Worm (Caenorhabditis elegans): ENCODE measurements around the gene Y22D7AR.6.
A peak's percentile ranks its signal among the peaks of the same experiment; 100 is the strongest.

Gene Y22D7AR.6

ce11 chrIII:1673320-1673719 lies 3.2 kb downstream of the Y22D7AR.6 start:
- TF ChIP-seq nhr-11 (tag; optimal IDR thresholded peaks at IDR 0.05) = no peak

ce11 chrIII:1668519-1668918 lies 8.0 kb downstream of the Y22D7AR.6 start, which contains the start of gene glb-30:
Gene glb-30, minus strand, starts transcription at chrIII:1668619.
- TF ChIP-seq nhr-43 (tag; optimal IDR thresholded peaks at IDR 0.05; ENCODE audit: poor library complexity, severe bottlenecking) = no peak
- no peak for TF ChIP-seq unc-62 (GFP tag; optimal IDR thresholded peaks at IDR 0.05)
- no peak for TF ChIP-seq nhr-12 (tag; optimal IDR thresholded peaks at IDR 0.05)
- TF ChIP-seq mml-1 (tag; optimal IDR thresholded peaks at IDR 0.05) = no peak
- no peak for TF ChIP-seq egl-5 (tag; optimal IDR thresholded peaks at IDR 0.05)
- no peak for TF ChIP-seq fkh-2 (tag; optimal IDR thresholded peaks at IDR 0.05)
- TF ChIP-seq lin-15B (tag; optimal IDR thresholded peaks at IDR 0.05) = no peak
- TF ChIP-seq snpc-4 (tag; optimal IDR thresholded peaks at IDR 0.05) = no peak
- no peak for TF ChIP-seq sea-2 (GFP tag; optimal IDR thresholded peaks at IDR 0.05)
- no peak for TF ChIP-seq zag-1 (tag; optimal IDR thresholded peaks at IDR 0.05)
- no peak for TF ChIP-seq nhr-11 (tag; optimal IDR thresholded peaks at IDR 0.05)
- no peak for TF ChIP-seq ztf-11 (tag; optimal IDR thresholded peaks at IDR 0.05)
- TF ChIP-seq skn-1 (tag; optimal IDR thresholded peaks at IDR 0.05) = no peak
- no peak for TF ChIP-seq nhr-23 (tag; optimal IDR thresholded peaks at IDR 0.05)
- no peak for TF ChIP-seq aly-2 (tag; optimal IDR thresholded peaks at IDR 0.05)
- no peak for TF ChIP-seq ceh-28 (tag; optimal IDR thresholded peaks at IDR 0.05)

ce11 chrIII:1666893-1667292 lies 9.6 kb downstream of the Y22D7AR.6 start:
- TF ChIP-seq ceh-28 (tag; optimal IDR thresholded peaks at IDR 0.05) (peak; percentile 76), pqm-1 (tag; optimal IDR thresholded peaks at IDR 0.05) (no peak)

ce11 chrIII:1665799-1666308 lies 10.7 kb downstream of the Y22D7AR.6 start, which contains the start of gene Y22D7AR.3:
Gene Y22D7AR.3, minus strand, starts transcription at chrIII:1665849.
- TF ChIP-seq unc-62 (GFP tag; optimal IDR thresholded peaks at IDR 0.05) = no peak
- TF ChIP-seq snpc-4 (tag; optimal IDR thresholded peaks at IDR 0.05) = no peak
- TF ChIP-seq sea-2 (GFP tag; optimal IDR thresholded peaks at IDR 0.05) = no peak
- no peak for TF ChIP-seq skn-1 (tag; optimal IDR thresholded peaks at IDR 0.05)
- no peak for TF ChIP-seq egl-5 (tag; optimal IDR thresholded peaks at IDR 0.05)

- TF ChIP-seq fos-1 (tag; optimal IDR thresholded peaks at IDR 0.05) (no peak), fkh-2 (tag; optimal IDR thresholded peaks at IDR 0.05) (no peak), fkh-10 (GFP tag; optimal IDR thresholded peaks at IDR 0.05) (no peak), lin-15B (tag; optimal IDR thresholded peaks at IDR 0.05) (no peak), lin-39 (tag; optimal IDR thresholded peaks at IDR 0.05) (no peak), lsy-12 (tag; optimal IDR thresholded peaks at IDR 0.05) (no peak), ztf-11 (tag; optimal IDR thresholded peaks at IDR 0.05) (no peak), ceh-28 (tag; optimal IDR thresholded peaks at IDR 0.05) (peak; percentile 60)
Observed at ce11 chrIII:1665373-1665772, 11.1 kb downstream of the Y22D7AR.6 start.

ce11 chrIII:1664761-1665266 lies 11.7 kb downstream of the Y22D7AR.6 start, which contains the start of gene Y22D7AL.16:
Gene Y22D7AL.16, minus strand, starts transcription at chrIII:1665216.
- TF ChIP-seq nhr-25 (tag; optimal IDR thresholded peaks at IDR 0.05) = no peak
- TF ChIP-seq ceh-28 (tag; optimal IDR thresholded peaks at IDR 0.05) = no peak
- TF ChIP-seq ceh-9 (tag; optimal IDR thresholded peaks at IDR 0.05) = no peak
- no peak for TF ChIP-seq unc-62 (GFP tag; optimal IDR thresholded peaks at IDR 0.05)

- TF ChIP-seq ztf-4 (tag; optimal IDR thresholded peaks at IDR 0.05) (no peak), daf-12 (tag; optimal IDR thresholded peaks at IDR 0.05) (no peak), ceh-28 (tag; optimal IDR thresholded peaks at IDR 0.05) (peak; percentile 95), eor-1 (tag; optimal IDR thresholded peaks at IDR 0.05) (no peak), skn-1 (tag; optimal IDR thresholded peaks at IDR 0.05) (no peak)
Observed at ce11 chrIII:1663056-1663455, 13.5 kb downstream of the Y22D7AR.6 start.

ce11 chrIII:1662405-1662804 lies 14.1 kb downstream of the Y22D7AR.6 start:
- TF ChIP-seq fkh-10 (GFP tag; optimal IDR thresholded peaks at IDR 0.05) = no peak
- no peak for TF ChIP-seq fkh-2 (tag; optimal IDR thresholded peaks at IDR 0.05)
- no peak for TF ChIP-seq nhr-25 (tag; optimal IDR thresholded peaks at IDR 0.05)
- TF ChIP-seq elt-1 (tag; optimal IDR thresholded peaks at IDR 0.05) = no peak
- no peak for TF ChIP-seq lin-39 (tag; optimal IDR thresholded peaks at IDR 0.05)
- TF ChIP-seq ceh-16 (tag; optimal IDR thresholded peaks at IDR 0.05) = no peak
- TF ChIP-seq egl-27 (tag; optimal IDR thresholded peaks at IDR 0.05) = no peak
- no peak for TF ChIP-seq R02D3.7 (tag; optimal IDR thresholded peaks at IDR 0.05)
- TF ChIP-seq ZK546.5 (tag; optimal IDR thresholded peaks at IDR 0.05) = no peak
- TF ChIP-seq sea-2 (GFP tag; optimal IDR thresholded peaks at IDR 0.05) = no peak
- TF ChIP-seq egl-5 (tag; optimal IDR thresholded peaks at IDR 0.05) = no peak
- TF ChIP-seq daf-12 (tag; optimal IDR thresholded peaks at IDR 0.05) = no peak
- TF ChIP-seq zag-1 (tag; optimal IDR thresholded peaks at IDR 0.05) = no peak
- TF ChIP-seq jun-1 (tag; optimal IDR thresholded peaks at IDR 0.05) = no peak
- TF ChIP-seq mdl-1 (tag; optimal IDR thresholded peaks at IDR 0.05) = no peak
- no peak for TF ChIP-seq eor-1 (tag; optimal IDR thresholded peaks at IDR 0.05)
- TF ChIP-seq ceh-28 (tag; optimal IDR thresholded peaks at IDR 0.05) = no peak
